Worm (Caenorhabditis elegans) whole organism, midembryonic: ENCODE measurements around the gene ZK930.6.

Experiments
- ref-1 ChIP-seq: fragments of 200-800 bp; sonication (Bioruptor generic); conservative IDR thresholded peaks from 2 replicates; pipeline ENCODE4 v1.3.6; 2022; ENCODE audit warnings: missing genetic modification reagents, missing genetic modification characterization, missing compliant biosample characterization
- tab-1 ChIP-seq: fragments of 200-800 bp; sonication (Bioruptor generic); IDR thresholded peaks from 2 replicates; pipeline ENCODE4 v1.3.6; 2022; ENCODE audit warnings: missing genetic modification characterization, missing compliant biosample characterization

ce11 chrII:11905023-11905422 is 21.3 kb downstream of the ZK930.6 start:
- TF ChIP-seq tab-1 (GFP tag; lab: Robert Waterston, UW) (no peak), ref-1 (GFP tag; lab: Robert Waterston, UW) (no peak)
